Fruit fly (Drosophila melanogaster): ENCODE results near the gene CCT3.

The CCT3 gene

DNA sequence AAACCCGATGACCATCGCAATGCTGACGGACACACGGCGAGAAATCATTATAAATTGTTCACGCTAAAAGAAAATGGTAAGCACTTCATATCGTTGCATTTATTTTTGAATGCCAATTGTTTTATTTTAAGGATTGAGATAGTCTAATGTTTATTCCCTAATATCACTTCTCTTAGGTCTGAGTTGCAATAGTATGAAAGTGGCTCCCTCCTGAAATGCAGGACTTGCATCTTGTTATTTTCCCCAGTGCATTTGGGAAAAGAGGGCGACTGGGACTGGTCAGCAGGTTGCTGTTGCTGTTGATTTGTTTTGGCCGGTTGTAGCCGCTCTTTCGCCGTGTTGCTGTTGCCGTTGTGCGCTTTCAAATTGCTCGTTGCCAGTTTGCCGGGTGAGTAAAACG, 29.1 kb downstream of the CCT3 start:
- TF ChIP-seq CTCF (optimal IDR thresholded peaks at IDR 0.05) (no peak), CG8478 (optimal IDR thresholded peaks at IDR 0.05) (no peak)

DNA sequence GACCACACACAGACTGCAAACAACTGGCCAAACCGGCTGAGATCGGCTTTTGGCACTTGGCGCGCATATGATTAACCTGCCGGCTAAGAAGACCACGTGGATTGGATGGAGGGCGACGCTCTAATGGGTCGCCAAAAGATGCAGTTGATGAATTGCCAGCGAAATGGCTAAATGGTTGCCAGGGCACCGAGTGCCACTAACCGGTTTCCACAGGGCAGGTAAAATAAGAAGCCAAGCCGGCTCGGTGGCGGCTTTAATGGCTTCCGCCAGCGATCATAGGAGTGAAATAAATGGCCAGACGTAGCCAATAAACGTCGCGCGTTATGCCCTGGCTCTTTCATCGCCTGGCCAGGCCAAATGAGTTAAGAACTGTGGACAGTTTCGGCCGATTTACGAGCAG, 30.5 kb downstream of the CCT3 start:
- TF ChIP-seq CG8478 (optimal IDR thresholded peaks at IDR 0.05) (no peak), CTCF (optimal IDR thresholded peaks at IDR 0.05) (no peak)

DNA sequence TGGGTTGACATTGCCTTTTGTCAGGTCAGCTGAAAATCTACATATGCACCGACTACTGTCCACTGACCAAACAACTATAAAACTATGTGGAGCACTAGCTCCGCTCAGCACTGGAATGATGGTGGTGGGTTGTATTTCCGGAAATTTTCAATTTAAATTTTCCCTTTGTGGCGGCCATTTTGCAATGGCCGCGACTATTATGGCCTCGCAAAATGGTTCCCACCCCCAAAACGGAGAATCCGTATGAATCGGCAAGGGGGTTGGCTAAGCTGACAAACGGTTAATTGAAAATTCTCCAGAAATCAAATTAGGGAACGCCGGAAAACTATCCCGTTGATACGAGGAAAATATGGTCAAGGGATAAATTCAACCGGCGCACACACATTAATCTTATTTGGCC, 35.5 kb downstream of the CCT3 start:
- TF ChIP-seq CTCF (optimal IDR thresholded peaks at IDR 0.05), result no peak
- no peak for TF ChIP-seq CG8478 (optimal IDR thresholded peaks at IDR 0.05)

Measured in S2 (cell line).